Worm (Caenorhabditis elegans): ENCODE data around the gene C09B9.1.

The C09B9.1 gene

DNA sequence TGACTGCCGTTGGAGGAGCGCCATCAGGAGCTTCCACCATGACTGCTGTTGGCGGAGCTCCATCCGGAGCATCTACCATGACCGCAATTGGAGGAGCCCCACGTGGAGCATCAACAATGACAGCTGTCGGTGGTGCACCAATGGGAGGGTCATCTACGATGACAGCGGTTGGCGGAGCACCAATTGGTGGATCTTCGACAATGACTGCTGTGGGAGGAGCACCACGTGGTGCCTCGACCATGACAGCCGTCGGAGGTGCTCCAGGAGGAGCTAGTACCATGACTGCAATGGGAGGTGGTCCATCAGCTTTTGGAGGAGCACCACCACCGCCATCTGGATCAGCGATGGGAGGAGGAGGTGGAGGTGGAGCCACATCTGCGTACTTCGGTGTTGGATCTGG lies 20.5 kb upstream of the C09B9.1 start, which contains the start of gene T28H11.7:
TSS of gene T28H11.7 (minus strand) at position 101 of the 400 bp plus-strand sequence.
- TF ChIP-seq tab-1 (GFP tag; IDR thresholded peaks at IDR 0.05): 0 out of 2 replicates have a peak, but pooled peaks have one; percentile 9

- no peak for TF ChIP-seq flt-1 (GFP tag; IDR thresholded peaks at IDR 0.05)
- TF ChIP-seq tab-1 (GFP tag; IDR thresholded peaks at IDR 0.05): no peak
- no peak for TF ChIP-seq cog-1 (tag; optimal IDR thresholded peaks at IDR 0.05)
- TF ChIP-seq ztf-23 (GFP tag; IDR thresholded peaks at IDR 0.05): no peak
- no peak for TF ChIP-seq klf-2 (GFP tag; conservative IDR thresholded peaks at IDR 0.05)
- TF ChIP-seq med-1 (GFP tag; optimal IDR thresholded peaks at IDR 0.05; ENCODE audit: insufficient read depth): no peak
- no peak for TF ChIP-seq ref-1 (GFP tag; conservative IDR thresholded peaks at IDR 0.05)
- no peak for TF ChIP-seq ztf-29 (GFP tag; IDR thresholded peaks at IDR 0.05)
- TF ChIP-seq T22C8.4 (GFP tag; IDR thresholded peaks at IDR 0.05): no peak
These were observed 17.1 kb upstream of the C09B9.1 start, which contains the start of gene T28H11.8 for ce11 chrIV:5020533-5020932. T28H11.8 (minus strand) TSS chrIV:5020633.

ce11 chrIV:5025646-5026045 lies 11.9 kb upstream of the C09B9.1 start, which contains the start of gene C09B9.85:
C09B9.85 (minus strand) TSS chrIV:5025746.
- TF ChIP-seq med-1 (GFP tag; optimal IDR thresholded peaks at IDR 0.05; ENCODE audit: insufficient read depth) (no peak), T22C8.4 (GFP tag; IDR thresholded peaks at IDR 0.05) (no peak), cog-1 (tag; optimal IDR thresholded peaks at IDR 0.05) (no peak), klf-2 (GFP tag; conservative IDR thresholded peaks at IDR 0.05) (no peak), tab-1 (GFP tag; IDR thresholded peaks at IDR 0.05) (no peak), flt-1 (GFP tag; IDR thresholded peaks at IDR 0.05) (no peak), ztf-29 (GFP tag; IDR thresholded peaks at IDR 0.05) (no peak), ztf-23 (GFP tag; IDR thresholded peaks at IDR 0.05) (no peak)

DNA sequence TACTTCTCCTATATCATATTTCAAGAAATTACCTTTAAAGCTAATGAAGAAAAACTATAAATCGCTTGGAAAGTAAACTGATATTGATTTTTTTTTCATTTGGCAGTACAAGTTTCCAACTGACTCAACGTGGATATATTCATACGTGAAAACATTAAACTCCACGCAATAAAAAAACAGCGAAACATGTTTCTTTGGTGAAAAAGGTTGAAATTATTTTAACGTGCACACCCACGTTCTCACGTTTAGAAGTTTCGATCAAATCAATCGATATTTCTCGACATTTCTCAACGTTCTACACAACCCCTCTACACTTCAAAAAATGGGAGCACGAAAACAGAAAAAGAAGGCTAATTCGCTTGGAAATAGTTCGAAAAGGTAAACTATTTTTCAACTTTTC lies 8.6 kb upstream of the C09B9.1 start, which contains the start of the genes best-6 and C09B9.2:
TSS of gene best-6 (minus strand) at position 101 of the 400 bp plus-strand sequence.
TSS of gene C09B9.2 (plus strand) at position 314 of the 400 bp plus-strand sequence.
- TF ChIP-seq klf-2 (GFP tag; conservative IDR thresholded peaks at IDR 0.05) (no peak), ztf-23 (GFP tag; IDR thresholded peaks at IDR 0.05) (no peak), flt-1 (GFP tag; IDR thresholded peaks at IDR 0.05) (no peak), ztf-29 (GFP tag; IDR thresholded peaks at IDR 0.05) (no peak), med-1 (GFP tag; optimal IDR thresholded peaks at IDR 0.05; ENCODE audit: insufficient read depth) (no peak), ref-1 (GFP tag; conservative IDR thresholded peaks at IDR 0.05) (no peak), tab-1 (GFP tag; IDR thresholded peaks at IDR 0.05) (no peak), cog-1 (tag; optimal IDR thresholded peaks at IDR 0.05) (no peak), T22C8.4 (GFP tag; IDR thresholded peaks at IDR 0.05) (no peak)

DNA sequence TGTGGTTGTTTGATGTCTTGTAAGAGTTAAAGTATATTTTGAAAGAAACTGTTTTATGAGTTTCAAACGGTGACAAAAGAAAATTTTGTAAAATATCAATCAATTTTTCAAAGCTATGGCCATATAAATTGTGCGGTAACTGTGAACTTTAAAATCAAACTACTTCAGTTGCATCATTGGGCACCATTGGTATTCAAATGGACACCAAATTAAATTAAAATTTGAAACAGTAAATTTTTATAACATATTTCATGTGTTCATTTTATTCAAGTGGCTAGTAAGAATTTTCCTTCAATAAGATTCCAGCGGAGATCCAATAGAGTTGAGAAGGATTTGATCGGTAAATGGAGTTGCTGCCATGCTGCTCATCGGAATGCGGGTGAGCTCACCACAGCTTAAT lies 6.2 kb upstream of the C09B9.1 start:
- TF ChIP-seq T22C8.4 (GFP tag; IDR thresholded peaks at IDR 0.05) (no peak), klf-2 (GFP tag; conservative IDR thresholded peaks at IDR 0.05) (no peak)

- TF ChIP-seq cog-1 (tag; optimal IDR thresholded peaks at IDR 0.05): no peak
- no peak for TF ChIP-seq klf-2 (GFP tag; conservative IDR thresholded peaks at IDR 0.05)
- no peak for TF ChIP-seq ztf-29 (GFP tag; IDR thresholded peaks at IDR 0.05)
- no peak for TF ChIP-seq med-1 (GFP tag; optimal IDR thresholded peaks at IDR 0.05; ENCODE audit: insufficient read depth)
- TF ChIP-seq ref-1 (GFP tag; conservative IDR thresholded peaks at IDR 0.05): no peak
These were observed 4.3 kb upstream of the C09B9.1 start, which contains the start of gene C09B9.4 for ce11 chrIV:5033276-5033675. C09B9.4 (minus strand) TSS chrIV:5033376.

ce11 chrIV:5038744-5039143 lies 1.2 kb downstream of the C09B9.1 start:
- TF ChIP-seq tab-1 (GFP tag; IDR thresholded peaks at IDR 0.05) (peak; percentile 80; the same call in 1 of the 2 replicates), med-1 (GFP tag; optimal IDR thresholded peaks at IDR 0.05; ENCODE audit: insufficient read depth) (peak; percentile 52), flt-1 (GFP tag; IDR thresholded peaks at IDR 0.05) (peak; percentile 85), ztf-23 (GFP tag; IDR thresholded peaks at IDR 0.05) (peak; percentile 63; the same call in 1 of the 2 replicates), ztf-29 (GFP tag; IDR thresholded peaks at IDR 0.05) (no peak)

DNA sequence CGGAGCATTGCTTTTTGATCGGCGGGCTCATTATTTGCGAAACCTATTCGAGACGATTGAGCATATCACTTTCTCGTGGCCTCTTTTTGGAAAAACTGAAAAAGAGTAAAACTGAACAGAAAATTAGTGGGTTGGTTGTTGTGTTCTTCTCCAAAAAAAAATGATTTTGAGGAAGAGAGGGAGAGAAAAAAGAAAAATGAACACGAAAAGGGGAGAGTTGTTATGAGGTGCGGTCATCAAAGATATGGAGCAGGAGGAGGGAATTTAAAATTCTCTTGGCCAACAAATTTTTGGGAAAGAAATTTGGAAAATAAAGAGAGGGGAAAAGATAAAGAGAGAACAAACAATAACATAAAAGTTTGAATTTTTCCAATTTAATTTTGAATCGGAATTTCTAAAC lies 7.8 kb downstream of the C09B9.1 start, which contains the start of gene hot-9:
TSS of gene hot-9 (minus strand) at position 101 of the 400 bp plus-strand sequence.
- no peak for TF ChIP-seq ztf-29 (GFP tag; IDR thresholded peaks at IDR 0.05)
- no peak for TF ChIP-seq cog-1 (tag; optimal IDR thresholded peaks at IDR 0.05)
- TF ChIP-seq tab-1 (GFP tag; IDR thresholded peaks at IDR 0.05): no peak
- no peak for TF ChIP-seq T22C8.4 (GFP tag; IDR thresholded peaks at IDR 0.05)
- TF ChIP-seq flt-1 (GFP tag; IDR thresholded peaks at IDR 0.05): no peak
- TF ChIP-seq med-1 (GFP tag; optimal IDR thresholded peaks at IDR 0.05; ENCODE audit: insufficient read depth): no peak
- no peak for TF ChIP-seq ref-1 (GFP tag; conservative IDR thresholded peaks at IDR 0.05)
- no peak for TF ChIP-seq ztf-23 (GFP tag; IDR thresholded peaks at IDR 0.05)
- no peak for TF ChIP-seq klf-2 (GFP tag; conservative IDR thresholded peaks at IDR 0.05)

- TF ChIP-seq ref-1 (GFP tag; conservative IDR thresholded peaks at IDR 0.05) (no peak), ztf-23 (GFP tag; IDR thresholded peaks at IDR 0.05) (no peak), T22C8.4 (GFP tag; IDR thresholded peaks at IDR 0.05) (no peak), cog-1 (tag; optimal IDR thresholded peaks at IDR 0.05) (no peak), ztf-29 (GFP tag; IDR thresholded peaks at IDR 0.05) (no peak), med-1 (GFP tag; optimal IDR thresholded peaks at IDR 0.05; ENCODE audit: insufficient read depth) (no peak), klf-2 (GFP tag; conservative IDR thresholded peaks at IDR 0.05) (no peak)
These were observed 16.7 kb downstream of the C09B9.1 start for ce11 chrIV:5054297-5054696.

ce11 chrIV:5055964-5056588 lies 18.5 kb downstream of the C09B9.1 start, which contains the start of gene msp-55:
msp-55 (minus strand) TSS chrIV:5056014.
- no peak for TF ChIP-seq flt-1 (GFP tag; IDR thresholded peaks at IDR 0.05)
- TF ChIP-seq ref-1 (GFP tag; conservative IDR thresholded peaks at IDR 0.05): no peak
- TF ChIP-seq ztf-23 (GFP tag; IDR thresholded peaks at IDR 0.05): no peak
- TF ChIP-seq med-1 (GFP tag; optimal IDR thresholded peaks at IDR 0.05; ENCODE audit: insufficient read depth): no peak
- TF ChIP-seq ztf-29 (GFP tag; IDR thresholded peaks at IDR 0.05): no peak
- TF ChIP-seq tab-1 (GFP tag; IDR thresholded peaks at IDR 0.05): no peak
- no peak for TF ChIP-seq cog-1 (tag; optimal IDR thresholded peaks at IDR 0.05)
- TF ChIP-seq T22C8.4 (GFP tag; IDR thresholded peaks at IDR 0.05): no peak
- no peak for TF ChIP-seq klf-2 (GFP tag; conservative IDR thresholded peaks at IDR 0.05)
